ENCODE assay signal across 2 fruit fly cellular contexts in genomic region chr3R:12454492-12454891, dm6.
TF ChIP-seq lines count a peak whose summit lies in the region.

No protein-coding gene starts in this region.

- no peak for TF ChIP-seq CTCF in whole organism, embryonic (GFP tag; optimal IDR thresholded peaks at IDR 0.05; lab: Kevin White, UChicago)

TF ChIP-seq in whole organism, embryonic, 481 proteins besides CTCF, POLR2A, EP300 and RAD21:
- no peak for TF ChIP-seq CG9932 (GFP tag; IDR thresholded peaks at IDR 0.05; lab: Robert Waterston, UW)
- no peak for TF ChIP-seq CG17328 (GFP tag; IDR thresholded peaks at IDR 0.05; lab: Robert Waterston, UW)
- TF ChIP-seq Dad (GFP tag; optimal IDR thresholded peaks at IDR 0.05; lab: Kevin White, UChicago): no peak
- TF ChIP-seq CG2199 (GFP tag; IDR thresholded peaks at IDR 0.05; lab: Robert Waterston, UW): 0 out of 3 replicates have a peak, but pooled peaks have one; percentile 16
- peak in 1 of 3 experiments; percentile 33 for TF ChIP-seq Stat92E (GFP tag; optimal IDR thresholded peaks at IDR 0.05; lab: Kevin White, UChicago)
- peak; percentile 7 for TF ChIP-seq Nf-YC (tag; optimal IDR thresholded peaks at IDR 0.05; lab: Kevin White, UChicago)
- TF ChIP-seq chinmo (GFP tag; IDR thresholded peaks at IDR 0.05; lab: Robert Waterston, UW; ENCODE audit: partially characterized antibody): 0 out of 4 replicates have a peak, but pooled peaks have one; percentile 65
- TF ChIP-seq vvl (GFP tag; IDR thresholded peaks at IDR 0.05; lab: Robert Waterston, UW): 0 out of 2 replicates have a peak, but pooled peaks have one; percentile 19
- TF ChIP-seq kni (GFP tag; optimal IDR thresholded peaks at IDR 0.05; lab: Kevin White, UChicago): peak; percentile 90
- no peak for TF ChIP-seq CG14965 (GFP tag; optimal IDR thresholded peaks at IDR 0.05; lab: Kevin White, UChicago; ENCODE audit: borderline replicate concordance)

TF ChIP-seq in whole organism, pupa, 21 proteins besides CTCF, POLR2A, EP300 and RAD21:
- peak; percentile 77 for TF ChIP-seq EcR (GFP tag; optimal IDR thresholded peaks at IDR 0.05; lab: Kevin White, UChicago)
- TF ChIP-seq fd96Ca (GFP tag; IDR thresholded peaks at IDR 0.05; lab: Robert Waterston, UW): no peak
TF ChIP-seq in whole organism, pupa: peak in this region for 1.
